Worm (Caenorhabditis elegans): ENCODE measurements around the gene nhr-18.

The nhr-18 gene

DNA sequence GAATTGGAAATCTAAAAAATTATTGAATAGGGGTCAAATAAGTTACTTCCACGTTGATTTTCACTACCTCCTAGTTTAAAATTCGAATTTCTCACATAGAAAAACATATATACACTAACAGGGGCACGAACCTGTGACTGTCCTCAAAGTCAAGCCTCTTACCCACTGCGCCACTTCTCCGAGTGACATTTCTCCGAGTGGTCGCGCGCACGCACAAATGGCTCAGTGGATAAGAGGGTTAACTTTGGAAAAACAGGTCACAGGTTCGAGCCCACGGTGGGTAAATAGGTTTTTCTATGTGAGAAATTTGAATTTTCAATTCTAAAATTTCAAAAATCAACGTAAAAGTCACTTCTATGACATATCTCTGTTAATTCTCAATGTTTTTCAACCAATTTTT, 50.3 kb downstream of the nhr-18 start:
- TF ChIP-seq W03F9.2 (tag; optimal IDR thresholded peaks at IDR 0.05): no peak
- TF ChIP-seq him-1 (tag; optimal IDR thresholded peaks at IDR 0.05): no peak
- TF ChIP-seq dao-5 (tag; optimal IDR thresholded peaks at IDR 0.05): no peak

DNA sequence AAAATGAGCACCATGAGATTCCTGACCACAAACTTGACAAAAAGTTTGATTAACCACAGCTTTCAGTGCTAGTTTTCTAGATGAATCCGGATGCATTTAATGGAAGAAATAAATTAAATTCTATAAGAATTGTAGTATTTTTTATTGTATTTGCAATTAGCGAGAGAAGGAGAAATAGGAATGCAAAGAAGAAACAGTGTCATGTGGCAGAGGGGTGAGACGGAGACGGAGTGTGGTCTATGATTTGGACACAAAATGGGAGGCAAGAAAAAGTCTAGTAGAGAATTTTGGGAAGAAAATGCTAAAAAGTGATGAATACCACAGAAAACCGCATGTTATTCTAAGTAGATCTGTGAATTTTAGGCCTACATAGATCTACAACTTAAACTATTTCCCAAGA, 51.0 kb downstream of the nhr-18 start, which contains the start of gene nhr-59:
TSS of gene nhr-59 (minus strand) at position 214 of the 400 bp plus-strand sequence.
- TF ChIP-seq him-1 (tag; optimal IDR thresholded peaks at IDR 0.05) (no peak), W03F9.2 (tag; optimal IDR thresholded peaks at IDR 0.05) (no peak), dao-5 (tag; optimal IDR thresholded peaks at IDR 0.05) (no peak)

DNA sequence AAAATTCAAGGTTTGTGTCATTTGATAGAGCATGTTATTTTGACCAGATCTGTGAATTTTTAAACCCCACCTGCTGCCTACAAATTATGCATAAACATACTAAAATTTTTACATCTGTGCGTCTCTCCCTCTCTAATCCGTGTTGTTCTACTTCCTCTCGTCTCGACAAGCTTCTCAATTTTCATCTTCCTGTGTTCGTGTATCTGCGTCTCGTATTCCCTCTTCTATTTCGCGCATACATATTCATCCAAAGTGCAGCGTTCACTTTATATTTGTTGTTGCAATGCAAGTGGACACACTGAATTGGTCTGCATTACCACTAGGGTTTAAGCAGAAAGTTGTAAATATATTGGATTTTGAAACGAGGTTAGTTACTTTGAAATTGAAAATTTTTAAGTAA, 51.5 kb downstream of the nhr-18 start, which contains the start of gene fbxa-137:
TSS of gene fbxa-137 (plus strand) at position 274 of the 400 bp plus-strand sequence.
- no peak for TF ChIP-seq dao-5 (tag; optimal IDR thresholded peaks at IDR 0.05)
- no peak for TF ChIP-seq him-1 (tag; optimal IDR thresholded peaks at IDR 0.05)
- no peak for TF ChIP-seq W03F9.2 (tag; optimal IDR thresholded peaks at IDR 0.05)
